Worm (Caenorhabditis elegans): ENCODE measurements around the gene C25F9.10.

DNA sequence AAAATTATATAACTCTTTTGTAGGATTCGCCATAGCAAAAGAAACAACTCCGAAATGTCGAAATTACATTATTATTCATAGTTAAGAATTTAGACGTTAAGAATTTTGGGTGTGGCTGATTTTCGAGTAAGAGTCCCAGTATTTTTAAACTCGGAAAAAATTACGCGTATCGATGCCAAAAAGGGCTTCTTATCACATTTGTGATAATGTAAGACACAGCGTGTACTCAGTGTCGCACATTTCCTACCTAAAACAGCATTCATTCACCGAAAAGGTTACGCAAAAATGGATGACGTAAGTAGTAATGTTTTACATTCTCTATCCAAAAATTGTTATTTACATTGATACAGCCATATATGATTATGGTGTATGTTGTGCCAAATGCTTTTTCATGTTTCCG, 44.0 kb downstream of the C25F9.10 start, which contains the start of gene M04C3.5:
- TF ChIP-seq elt-1 (tag; optimal IDR thresholded peaks at IDR 0.05) (no peak), ZK546.5 (tag; optimal IDR thresholded peaks at IDR 0.05) (no peak), elt-3 (tag; optimal IDR thresholded peaks at IDR 0.05) (no peak), ztf-11 (tag; optimal IDR thresholded peaks at IDR 0.05) (no peak), unc-62 (GFP tag; optimal IDR thresholded peaks at IDR 0.05) (no peak), ama-1 (optimal IDR thresholded peaks at IDR 0.05) (no peak), alr-1 (tag; optimal IDR thresholded peaks at IDR 0.05) (no peak), F13H6.1 (tag; optimal IDR thresholded peaks at IDR 0.05) (no peak), lin-39 (tag; optimal IDR thresholded peaks at IDR 0.05) (no peak), sem-4 (tag; optimal IDR thresholded peaks at IDR 0.05) (no peak), nhr-237 (tag; optimal IDR thresholded peaks at IDR 0.05) (no peak), ztf-1 (GFP tag; conservative IDR thresholded peaks at IDR 0.05) (no peak)
